Worm (Caenorhabditis elegans): ENCODE data around the gene mpst-7.

mpst-7 gene

DNA sequence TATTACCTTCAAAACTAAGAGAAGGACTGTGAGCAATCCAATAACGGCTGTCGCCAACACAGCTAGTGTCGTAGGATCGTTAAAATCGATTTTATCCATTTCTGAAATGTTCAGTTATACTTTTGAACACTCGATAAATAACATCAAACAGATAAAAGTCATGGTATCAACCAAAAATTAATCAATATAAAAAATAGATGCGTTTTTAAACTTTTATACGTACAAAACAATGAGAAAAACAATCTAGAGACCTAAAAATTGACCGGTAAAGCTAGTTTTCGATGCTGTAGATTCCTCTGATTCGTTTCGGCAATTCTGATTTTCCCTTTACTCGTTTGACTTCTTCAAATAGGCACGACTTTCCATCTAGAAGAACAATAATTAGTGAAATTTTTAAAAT, 6.2 kb upstream of the mpst-7 start, which contains the start of gene R186.3:
R186.3 (minus strand) TSS at position 101 of the 400 bp plus-strand sequence.
- no peak for TF ChIP-seq crh-2 (tag; optimal IDR thresholded peaks at IDR 0.05)
- TF ChIP-seq nhr-21 (tag; optimal IDR thresholded peaks at IDR 0.05): no peak
- no peak for TF ChIP-seq skn-1 (tag; optimal IDR thresholded peaks at IDR 0.05)
- no peak for TF ChIP-seq ama-1 (optimal IDR thresholded peaks at IDR 0.05)
- TF ChIP-seq C34F6.9 (tag; optimal IDR thresholded peaks at IDR 0.05): no peak

DNA sequence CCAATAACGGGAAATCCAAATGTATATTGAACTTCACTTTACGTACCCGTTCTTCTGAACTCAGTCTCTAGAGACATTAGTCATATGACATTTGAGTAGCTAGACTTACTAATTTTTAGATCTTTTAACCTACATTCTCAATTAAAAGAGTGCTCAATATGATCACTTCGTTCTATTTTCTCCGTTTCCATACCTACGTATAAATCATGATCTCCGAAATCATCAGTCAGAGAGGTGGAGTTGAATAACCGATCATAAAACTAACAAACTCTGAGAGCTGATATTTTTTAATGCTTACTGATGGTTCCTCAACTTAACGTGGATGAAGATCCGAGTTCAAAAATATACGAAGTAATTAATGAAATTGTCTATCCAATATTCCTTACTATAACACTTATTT, 3.1 kb upstream of the mpst-7 start, which contains the start of gene srd-35:
srd-35 (plus strand) TSS at position 301 of the 400 bp plus-strand sequence.
- TF ChIP-seq nhr-25 (tag; optimal IDR thresholded peaks at IDR 0.05) (no peak), nhr-21 (tag; optimal IDR thresholded peaks at IDR 0.05) (no peak), fos-1 (tag; optimal IDR thresholded peaks at IDR 0.05) (no peak), nhr-10 (tag; optimal IDR thresholded peaks at IDR 0.05) (no peak), mdl-1 (tag; optimal IDR thresholded peaks at IDR 0.05) (no peak), egl-27 (tag; optimal IDR thresholded peaks at IDR 0.05) (no peak), lin-11 (tag; optimal IDR thresholded peaks at IDR 0.05) (no peak), skn-1 (tag; optimal IDR thresholded peaks at IDR 0.05) (no peak), unc-62 (GFP tag; optimal IDR thresholded peaks at IDR 0.05) (no peak), gmeb-1 (tag; optimal IDR thresholded peaks at IDR 0.05) (no peak), nhr-237 (tag; optimal IDR thresholded peaks at IDR 0.05) (no peak)

DNA sequence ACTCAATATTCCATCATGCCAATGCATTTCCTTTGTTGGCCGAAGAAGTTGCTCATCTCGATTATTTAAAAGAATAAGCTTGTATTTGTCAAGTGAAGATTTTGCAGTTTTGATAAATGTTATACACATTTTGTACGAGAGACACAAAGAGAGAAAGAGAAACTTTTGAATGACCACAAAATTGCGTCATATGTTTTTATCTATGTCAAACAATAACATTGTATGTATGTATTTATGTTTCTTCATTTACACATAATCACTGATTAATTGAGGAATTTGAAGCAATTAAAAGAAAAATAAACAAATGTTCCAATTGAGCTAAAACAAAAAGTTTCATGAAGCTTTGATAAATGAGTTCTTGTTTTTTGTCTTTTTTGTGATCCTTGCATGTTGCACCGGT, 2.3 kb upstream of the mpst-7 start, which contains the start of gene hrg-9:
hrg-9 (minus strand) TSS at position 152 of the 400 bp plus-strand sequence.
- peak; percentile 3 for TF ChIP-seq crh-2 (tag; optimal IDR thresholded peaks at IDR 0.05)
- TF ChIP-seq nhr-12 (tag; optimal IDR thresholded peaks at IDR 0.05): no peak
- TF ChIP-seq gmeb-1 (tag; optimal IDR thresholded peaks at IDR 0.05): no peak
- TF ChIP-seq snpc-4 (tag; optimal IDR thresholded peaks at IDR 0.05): no peak
- TF ChIP-seq R02D3.7 (tag; optimal IDR thresholded peaks at IDR 0.05): no peak
- TF ChIP-seq sma-9 (GFP tag; optimal IDR thresholded peaks at IDR 0.05): no peak
- TF ChIP-seq sma-9 (tag; optimal IDR thresholded peaks at IDR 0.05): no peak
- no peak for TF ChIP-seq ztf-11 (tag; optimal IDR thresholded peaks at IDR 0.05)
- TF ChIP-seq fos-1 (tag; optimal IDR thresholded peaks at IDR 0.05): peak; percentile 6
- no peak for TF ChIP-seq ceh-16 (tag; optimal IDR thresholded peaks at IDR 0.05)
- TF ChIP-seq lin-11 (tag; optimal IDR thresholded peaks at IDR 0.05): no peak
- TF ChIP-seq nhr-129 (tag; optimal IDR thresholded peaks at IDR 0.05): peak; percentile 96
- TF ChIP-seq ZK546.5 (tag; optimal IDR thresholded peaks at IDR 0.05): no peak
- TF ChIP-seq nhr-25 (tag; optimal IDR thresholded peaks at IDR 0.05): peak; percentile 34
- TF ChIP-seq unc-39 (tag; optimal IDR thresholded peaks at IDR 0.05): no peak
- peak in 1 of 2 experiments; percentile 33 for TF ChIP-seq lsy-2 (tag; optimal IDR thresholded peaks at IDR 0.05)
- TF ChIP-seq blmp-1 (tag; optimal IDR thresholded peaks at IDR 0.05; ENCODE audit: insufficient read depth): no peak
- TF ChIP-seq ama-1 (optimal IDR thresholded peaks at IDR 0.05): no peak
- TF ChIP-seq lin-39 (tag; optimal IDR thresholded peaks at IDR 0.05): no peak

DNA sequence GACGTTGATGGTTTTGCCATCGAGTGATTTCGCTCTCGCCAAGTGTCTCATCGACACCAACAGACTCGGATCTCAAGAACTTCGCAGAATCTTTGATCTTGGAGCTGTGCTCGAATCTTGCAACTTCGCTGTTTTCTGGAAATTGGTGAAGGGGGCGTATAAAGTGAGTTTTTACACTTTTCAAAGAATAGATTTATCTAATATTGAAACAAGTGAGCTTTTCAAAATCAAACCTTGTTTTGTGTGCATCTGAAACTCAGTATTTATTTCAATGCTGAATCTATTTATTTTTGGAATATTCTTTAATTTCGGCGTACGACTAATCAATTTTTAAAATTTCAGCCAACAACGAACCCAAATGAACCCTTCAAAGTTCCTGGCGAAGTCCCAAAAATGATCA, 6.7 kb downstream of the mpst-7 start:
- TF ChIP-seq nhr-10 (tag; optimal IDR thresholded peaks at IDR 0.05): no peak
- TF ChIP-seq blmp-1 (tag; optimal IDR thresholded peaks at IDR 0.05; ENCODE audit: insufficient read depth): no peak
- no peak for TF ChIP-seq nhr-11 (tag; optimal IDR thresholded peaks at IDR 0.05)
- TF ChIP-seq ztf-11 (tag; optimal IDR thresholded peaks at IDR 0.05): no peak
- TF ChIP-seq unc-55 (GFP tag; optimal IDR thresholded peaks at IDR 0.05): no peak

DNA sequence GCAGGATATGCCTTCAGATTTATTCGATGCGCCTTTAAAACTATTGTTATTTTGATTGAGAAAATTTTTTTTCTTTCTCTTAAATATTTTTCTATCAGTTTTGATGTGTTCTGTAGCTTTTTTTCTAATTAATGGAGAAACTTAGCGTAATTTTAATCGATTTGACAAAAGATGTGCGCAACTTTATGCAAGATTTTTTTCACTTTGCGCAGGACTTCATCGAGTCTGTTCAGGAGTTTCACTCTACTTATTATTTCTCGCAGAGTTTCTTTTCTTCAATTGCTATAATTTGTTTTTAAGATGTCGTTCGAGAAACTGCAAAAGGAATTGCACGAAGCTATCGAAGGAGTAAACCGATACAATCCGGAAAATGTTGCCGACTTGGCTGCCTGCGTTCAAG, 7.2 kb downstream of the mpst-7 start, which contains the start of gene eif-3.K:
eif-3.K (plus strand) TSS at position 301 of the 400 bp plus-strand sequence.
- TF ChIP-seq sma-3 (GFP tag; optimal IDR thresholded peaks at IDR 0.05) (no peak), elt-3 (tag; optimal IDR thresholded peaks at IDR 0.05) (no peak), nhr-10 (tag; optimal IDR thresholded peaks at IDR 0.05) (no peak), aly-2 (tag; optimal IDR thresholded peaks at IDR 0.05) (no peak), nhr-6 (tag; optimal IDR thresholded peaks at IDR 0.05) (no peak), egl-27 (tag; optimal IDR thresholded peaks at IDR 0.05) (no peak), blmp-1 (tag; optimal IDR thresholded peaks at IDR 0.05; ENCODE audit: insufficient read depth) (no peak), nhr-11 (tag; optimal IDR thresholded peaks at IDR 0.05) (no peak), C34F6.9 (tag; optimal IDR thresholded peaks at IDR 0.05) (no peak)

DNA sequence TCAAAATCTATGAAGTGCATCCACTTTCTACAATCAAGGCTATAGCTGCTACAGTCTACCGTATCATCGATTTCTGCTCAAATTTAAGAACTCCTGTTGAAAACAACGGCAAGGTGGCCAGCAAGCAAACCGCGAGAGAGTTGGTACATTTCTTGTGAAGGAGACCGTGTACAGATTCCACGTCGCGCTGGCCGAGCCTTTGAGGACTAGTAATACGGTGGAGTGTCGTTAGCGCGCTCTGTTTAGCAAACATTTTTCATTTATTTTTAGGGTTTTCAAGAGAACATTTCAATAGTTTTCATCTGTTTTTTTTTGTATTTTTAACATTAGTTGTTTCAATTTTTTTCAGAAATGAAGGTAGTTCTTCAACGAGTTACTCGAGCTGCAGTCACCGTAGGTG, 8.6 kb downstream of the mpst-7 start, which contains the start of gene pqn-68:
pqn-68 (plus strand) TSS at position 350 of the 400 bp plus-strand sequence.
- TF ChIP-seq zag-1 (tag; optimal IDR thresholded peaks at IDR 0.05) (no peak), alr-1 (tag; optimal IDR thresholded peaks at IDR 0.05) (no peak), C34F6.9 (tag; optimal IDR thresholded peaks at IDR 0.05) (peak; percentile 4), dmd-4 (tag; optimal IDR thresholded peaks at IDR 0.05) (no peak), lin-39 (tag; optimal IDR thresholded peaks at IDR 0.05) (no peak), nhr-23 (tag; optimal IDR thresholded peaks at IDR 0.05) (no peak), nhr-12 (tag; optimal IDR thresholded peaks at IDR 0.05) (no peak), elt-1 (tag; optimal IDR thresholded peaks at IDR 0.05) (no peak), unc-55 (GFP tag; optimal IDR thresholded peaks at IDR 0.05) (peak; percentile 49), skn-1 (tag; optimal IDR thresholded peaks at IDR 0.05) (no peak), nhr-237 (tag; optimal IDR thresholded peaks at IDR 0.05) (no peak), F13H6.1 (tag; optimal IDR thresholded peaks at IDR 0.05) (no peak), ama-1 (optimal IDR thresholded peaks at IDR 0.05) (no peak), peb-1 (tag; optimal IDR thresholded peaks at IDR 0.05) (no peak), ztf-1 (GFP tag; conservative IDR thresholded peaks at IDR 0.05) (no peak), crh-2 (tag; optimal IDR thresholded peaks at IDR 0.05) (peak; percentile 71), lin-13 (GFP tag; optimal IDR thresholded peaks at IDR 0.05) (no peak), nhr-21 (tag; optimal IDR thresholded peaks at IDR 0.05) (no peak), lsy-2 (tag; optimal IDR thresholded peaks at IDR 0.05) (peak in 1 of 2 experiments; percentile 43), gmeb-1 (tag; optimal IDR thresholded peaks at IDR 0.05) (peak; percentile 23), nhr-129 (tag; optimal IDR thresholded peaks at IDR 0.05) (peak; percentile 40)
